Fruit fly (Drosophila melanogaster) S2 (cell line): ENCODE results near the gene CG16852.

ENCODE experiments used
- CG8478 ChIP-seq: fragments of >200 bp; optimal IDR thresholded peaks from 2 replicates; lab custom pipeline; 2018
- CTCF ChIP-seq, 2 experiments: fragments of >200 bp; optimal IDR thresholded peaks; 2 replicates each; lab custom pipeline; 2018

- TF ChIP-seq CG8478 (lab: Kevin White, UChicago) (no peak), CTCF (optimal IDR thresholded peaks at IDR 0.05; lab: Kevin White, UChicago) (no peak)
Measured at dm6 chr2L:13514262-13514937, 26.2 kb upstream of the CG16852 start.
